Worm (Caenorhabditis elegans) whole organism, L4/young adult: ENCODE results near the gene mrp-6.

Experiments used
- W03F9.2 ChIP-seq: fragments of 150-350 bp; optimal IDR thresholded peaks from 2 replicates; lab custom pipeline; 2014; ENCODE audit warnings: missing biosample characterization, missing genetic modification characterization
- him-1 ChIP-seq: sonication (generic microtip); optimal IDR thresholded peaks from 2 replicates; lab custom pipeline; 2016; ENCODE audit warnings: missing genotype, missing genetic modification reagents, missing genetic modification characterization, missing compliant biosample characterization

DNA sequence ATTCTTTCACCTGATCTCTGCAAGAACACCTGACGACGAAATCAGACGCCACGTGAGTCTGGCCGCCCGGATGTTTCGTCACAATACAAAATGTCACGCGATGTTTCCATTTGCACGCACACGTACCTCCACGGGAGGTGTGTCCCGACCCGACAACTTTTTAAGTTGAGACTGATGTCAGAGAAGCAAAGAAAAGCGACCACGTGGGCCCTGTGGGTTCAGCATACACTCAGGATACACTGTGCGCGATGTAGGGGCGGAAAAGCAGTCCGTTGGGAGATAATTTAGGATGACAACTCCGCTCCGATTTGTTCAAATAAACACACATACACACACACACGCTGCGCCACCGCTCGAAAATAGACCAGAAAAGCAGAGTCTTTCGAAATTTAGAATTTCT lies 44.4 kb downstream of the mrp-6 start:
- TF ChIP-seq him-1: no peak
- TF ChIP-seq W03F9.2 (tag; lab: Kevin White, UChicago): no peak
